Fruit fly (Drosophila melanogaster) Kc167 (cell line): ENCODE data around the gene mRpL10.

ENCODE experiments used
- Myc ChIP-seq: fragments of >200 bp; optimal IDR thresholded peaks from 2 replicates; lab custom pipeline; 2017; ENCODE audit warnings: missing external identifiers
- Sin3A ChIP-seq: fragments of >200 bp; optimal IDR thresholded peaks from 2 replicates; lab custom pipeline; 2018; ENCODE audit warnings: missing external identifiers
- h ChIP-seq: fragments of >200 bp; optimal IDR thresholded peaks from 3 replicates; lab custom pipeline; 2018; ENCODE audit warnings: missing external identifiers
- insv ChIP-seq: fragments of >200 bp; optimal IDR thresholded peaks from 3 replicates; lab custom pipeline; 2018; ENCODE audit warnings: missing external identifiers
- ttk ChIP-seq: sonication (Bioruptor generic); optimal IDR thresholded peaks from 2 replicates; lab custom pipeline; 2017; ENCODE audit warnings: missing external identifiers

dm6 chr2L:168270-168901, 35.2 kb upstream of the mRpL10 start:
- TF ChIP-seq Myc (lab: Kevin White, UChicago) = no peak
- no peak for TF ChIP-seq Sin3A (lab: Kevin White, UChicago)
- no peak for TF ChIP-seq h (lab: Kevin White, UChicago)
- TF ChIP-seq ttk = no peak
- TF ChIP-seq insv (lab: Kevin White, UChicago) = no peak
